Fruit fly (Drosophila melanogaster) whole organism, embryonic: Measurements from ENCODE around the gene CG10793.
A peak's percentile ranks its signal among the peaks of the same experiment; 100 is the strongest.

Experiments
- Antp ChIP-seq: fragments of 200-800 bp; sonication (Bioruptor generic); optimal IDR thresholded peaks from 3 replicates; lab custom pipeline; 2016; ENCODE audit warnings: missing biosample characterization, missing genetic modification characterization
- B-H2 ChIP-seq: fragments of 200-800 bp; sonication (Bioruptor generic); optimal IDR thresholded peaks from 2 replicates; lab custom pipeline; 2018; ENCODE audit warnings: missing biosample characterization, mild to moderate bottlenecking, missing genetic modification characterization
- C15 ChIP-seq: fragments of 200-800 bp; sonication (Bioruptor generic); IDR thresholded peaks from 3 replicates; pipeline ENCODE4 v1.3.6; 2022; ENCODE audit warnings: missing biosample characterization, missing genetic modification characterization
- CG10209 ChIP-seq: fragments of 200-800 bp; sonication (Bioruptor generic); optimal IDR thresholded peaks from 3 replicates; lab custom pipeline; 2017; ENCODE audit warnings: missing biosample characterization, mild to moderate bottlenecking, missing genetic modification characterization, missing genetic modification reagents
- CG11093 ChIP-seq: fragments of 200-800 bp; sonication (Bioruptor generic); IDR thresholded peaks from 3 replicates; pipeline ENCODE4 v1.3.6; 2022; ENCODE audit warnings: missing biosample characterization, missing genetic modification characterization
- CG11398 ChIP-seq: fragments of 200-800 bp; sonication (Bioruptor generic); optimal IDR thresholded peaks from 2 replicates; lab custom pipeline; 2016; ENCODE audit warnings: missing biosample characterization, missing genetic modification characterization
- CG12104 ChIP-seq: fragments of 200-800 bp; sonication (Bioruptor generic); optimal IDR thresholded peaks from 3 replicates; lab custom pipeline; 2016; ENCODE audit warnings: missing biosample characterization, missing genetic modification characterization
- CG12155 ChIP-seq: fragments of 200-800 bp; sonication (Bioruptor generic); optimal IDR thresholded peaks from 3 replicates; lab custom pipeline; 2016; ENCODE audit warnings: missing biosample characterization, missing genetic modification characterization
- CG12236 ChIP-seq: fragments of 200-800 bp; sonication (Bioruptor generic); optimal IDR thresholded peaks from 2 replicates; lab custom pipeline; 2016; ENCODE audit warnings: missing biosample characterization, missing genetic modification characterization
- CG12299 ChIP-seq: fragments of 200-800 bp; sonication (Bioruptor generic); optimal IDR thresholded peaks from 2 replicates; lab custom pipeline; 2018; ENCODE audit warnings: missing biosample characterization, mild to moderate bottlenecking, missing genetic modification characterization
- CG12744 ChIP-seq: fragments of 200-800 bp; sonication (Bioruptor generic); optimal IDR thresholded peaks from 2 replicates; lab custom pipeline; 2016; ENCODE audit warnings: missing biosample characterization, missing genetic modification characterization
- CG13424 ChIP-seq: fragments of 200-800 bp; sonication (Bioruptor generic); optimal IDR thresholded peaks from 2 replicates; lab custom pipeline; 2019; ENCODE audit warnings: missing biosample characterization, mild to moderate bottlenecking, missing genetic modification characterization, moderate library complexity
- CG14667 ChIP-seq: fragments of 200-800 bp; sonication (Bioruptor generic); IDR thresholded peaks from 2 replicates; pipeline ENCODE4 v1.3.6; 2022; ENCODE audit warnings: missing biosample characterization, missing genetic modification characterization
- CG17568 ChIP-seq: fragments of 200-800 bp; sonication (Bioruptor generic); optimal IDR thresholded peaks from 2 replicates; lab custom pipeline; 2018; ENCODE audit warnings: missing biosample characterization, mild to moderate bottlenecking, missing genetic modification characterization, moderate library complexity
- CG17612 ChIP-seq: fragments of 200-800 bp; sonication (Bioruptor generic); IDR thresholded peaks from 2 replicates; pipeline ENCODE4 v1.3.6; 2022; ENCODE audit warnings: missing biosample characterization, missing genetic modification characterization
- CG2129 ChIP-seq: fragments of 200-800 bp; sonication (Bioruptor generic); IDR thresholded peaks from 2 replicates; pipeline ENCODE4 v1.3.6; 2022; ENCODE audit warnings: missing biosample characterization, missing genetic modification characterization; ENCODE audit not compliant: partially characterized antibody
- CG30020 ChIP-seq: fragments of 200-800 bp; optimal IDR thresholded peaks from 2 replicates; lab custom pipeline; 2019; ENCODE audit warnings: missing biosample characterization, mild to moderate bottlenecking, missing genetic modification characterization, moderate library complexity
- CG3065 ChIP-seq: fragments of 200-800 bp; sonication (Bioruptor generic); optimal IDR thresholded peaks from 2 replicates; lab custom pipeline; 2016; ENCODE audit warnings: missing biosample characterization, missing genetic modification characterization
- CG31388 ChIP-seq: fragments of 200-800 bp; sonication (Bioruptor generic); optimal IDR thresholded peaks from 2 replicates; lab custom pipeline; 2016; ENCODE audit warnings: missing biosample characterization, missing genetic modification characterization
- CG32532 ChIP-seq: fragments of 200-800 bp; sonication (Bioruptor generic); IDR thresholded peaks from 2 replicates; pipeline ENCODE4 v1.3.6; 2022; ENCODE audit warnings: missing biosample characterization, missing genetic modification characterization
- CG4820 ChIP-seq: fragments of 200-800 bp; sonication (Bioruptor generic); optimal IDR thresholded peaks from 3 replicates; lab custom pipeline; 2016; ENCODE audit warnings: missing biosample characterization, missing genetic modification characterization
- CG6689 ChIP-seq: fragments of 200-800 bp; sonication (Bioruptor generic); IDR thresholded peaks from 2 replicates; pipeline ENCODE4 v1.3.6; 2022; ENCODE audit warnings: missing biosample characterization, missing genetic modification characterization
- CG7372 ChIP-seq: fragments of 200-800 bp; sonication (Bioruptor generic); IDR thresholded peaks from 2 replicates; pipeline ENCODE4 v1.3.6; 2022; ENCODE audit warnings: missing biosample characterization, missing genetic modification characterization
- CG7556 ChIP-seq: fragments of 200-800 bp; sonication (Bioruptor generic); optimal IDR thresholded peaks from 2 replicates; lab custom pipeline; 2017; ENCODE audit warnings: missing biosample characterization, mild to moderate bottlenecking, missing genetic modification characterization
- CG7839 ChIP-seq: fragments of 200-800 bp; sonication (Bioruptor generic); optimal IDR thresholded peaks from 3 replicates; lab custom pipeline; 2018; ENCODE audit warnings: missing biosample characterization, mild to moderate bottlenecking, missing genetic modification characterization, moderate library complexity
- Doc2 ChIP-seq: fragments of 200-800 bp; sonication (Bioruptor generic); IDR thresholded peaks from 2 replicates; pipeline ENCODE4 v1.3.6; 2022; ENCODE audit warnings: missing biosample characterization, missing genetic modification characterization
- Doc3 ChIP-seq: fragments of 200-800 bp; sonication (Bioruptor generic); IDR thresholded peaks from 3 replicates; pipeline ENCODE4 v1.3.6; 2022; ENCODE audit warnings: missing biosample characterization, missing genetic modification characterization; ENCODE audit not compliant: partially characterized antibody
- MBD-R2 ChIP-seq: fragments of 200-800 bp; sonication (Bioruptor generic); IDR thresholded peaks from 2 replicates; pipeline ENCODE4 v1.3.6; 2022; ENCODE audit warnings: missing biosample characterization, missing genetic modification characterization
- NC2α ChIP-seq: fragments of 200-800 bp; sonication (Bioruptor generic); optimal IDR thresholded peaks from 2 replicates; lab custom pipeline; 2016; ENCODE audit warnings: missing biosample characterization, missing genetic modification characterization
- Stat92E ChIP-seq, 3 experiments: fragments of >200 bp in 2 of 3; fragments of 200-800 bp in 1 of 3; sonication (Bioruptor generic) in 1 of 3; optimal IDR thresholded peaks; 2 replicates each; lab custom pipeline; 2017 to 2019; ENCODE audit warnings: missing biosample characterization in 3 of 3, missing genetic modification characterization in 3 of 3, mild to moderate bottlenecking in 1 of 3, moderate library complexity in 1 of 3
- Xbp1 ChIP-seq: fragments of 200-800 bp; sonication (Bioruptor generic); optimal IDR thresholded peaks from 3 replicates; lab custom pipeline; 2016; ENCODE audit warnings: missing biosample characterization, mild to moderate bottlenecking, missing genetic modification characterization
- ase ChIP-seq: fragments of 200-800 bp; sonication (Bioruptor generic); IDR thresholded peaks from 3 replicates; pipeline ENCODE4 v1.3.6; 2022; ENCODE audit warnings: missing biosample characterization, missing genetic modification characterization
- dati ChIP-seq: fragments of 200-800 bp; sonication (Bioruptor generic); IDR thresholded peaks from 2 replicates; pipeline ENCODE4 v1.3.6; 2022; ENCODE audit warnings: missing biosample characterization, missing genetic modification characterization
- eve ChIP-seq, 2 experiments: fragments of >200 bp; optimal IDR thresholded peaks; 2 replicates each; lab custom pipeline; 2017; ENCODE audit warnings: missing biosample characterization in 2 of 2, missing genetic modification characterization in 2 of 2
- hth ChIP-seq: fragments of >200 bp; optimal IDR thresholded peaks from 2 replicates; lab custom pipeline; 2017; ENCODE audit warnings: inconsistent platforms
- lola ChIP-seq, 3 experiments: fragments of >200 bp in 2 of 3; fragments of 200-800 bp in 1 of 3; sonication (Bioruptor generic) in 1 of 3; optimal IDR thresholded peaks; 2 replicates each; lab custom pipeline; 2017 to 2019; ENCODE audit warnings: missing biosample characterization in 3 of 3, missing genetic modification characterization in 3 of 3, mild to moderate bottlenecking in 1 of 3, moderate library complexity in 1 of 3
- nau ChIP-seq: fragments of 200-800 bp; sonication (Bioruptor generic); optimal IDR thresholded peaks from 3 replicates; lab custom pipeline; 2017; ENCODE audit warnings: missing biosample characterization, mild to moderate bottlenecking, missing genetic modification characterization, missing genetic modification reagents
- nerfin-2 ChIP-seq: fragments of 200-800 bp; sonication (Bioruptor generic); IDR thresholded peaks from 2 replicates; pipeline ENCODE4 v1.3.6; 2022; ENCODE audit warnings: missing biosample characterization, missing genetic modification characterization; ENCODE audit not compliant: partially characterized antibody
- org-1 ChIP-seq: fragments of 200-800 bp; sonication (Bioruptor generic); optimal IDR thresholded peaks from 2 replicates; lab custom pipeline; 2017; ENCODE audit warnings: missing biosample characterization, missing genetic modification characterization
- pan ChIP-seq, 4 experiments: fragments of >200 bp in 3 of 4; fragments of 200-800 bp in 1 of 4; sonication (Bioruptor generic) in 1 of 4; optimal IDR thresholded peaks in 3 of 4; IDR thresholded peaks in 1 of 4; 2 replicates each; pipeline versions ENCODE4 v1.3.6 to Lab custom; 2017 to 2022; ENCODE audit warnings: missing biosample characterization in 2 of 4, missing genetic modification characterization in 2 of 4, mixed read lengths in 1 of 4
- peb ChIP-seq: fragments of 200-800 bp; sonication (Bioruptor generic); IDR thresholded peaks from 2 replicates; pipeline ENCODE4 v1.3.6; 2022; ENCODE audit warnings: missing biosample characterization, missing genetic modification characterization
- pros ChIP-seq: fragments of 200-800 bp; sonication (Bioruptor generic); optimal IDR thresholded peaks from 3 replicates; lab custom pipeline; 2019; ENCODE audit warnings: missing biosample characterization, mild to moderate bottlenecking, missing genetic modification characterization, moderate library complexity
- run ChIP-seq: fragments of 200-800 bp; sonication (Bioruptor generic); optimal IDR thresholded peaks from 3 replicates; lab custom pipeline; 2018; ENCODE audit warnings: missing biosample characterization, mild to moderate bottlenecking, missing genetic modification characterization
- salm ChIP-seq: fragments of 200-800 bp; sonication (Bioruptor generic); optimal IDR thresholded peaks from 2 replicates; lab custom pipeline; 2018; ENCODE audit warnings: missing biosample characterization, mild to moderate bottlenecking, missing genetic modification characterization
- schlank ChIP-seq: fragments of 200-800 bp; sonication (Bioruptor generic); optimal IDR thresholded peaks from 2 replicates; lab custom pipeline; 2018; ENCODE audit warnings: missing biosample characterization, mild to moderate bottlenecking, missing genetic modification characterization
- seq ChIP-seq: fragments of 200-800 bp; sonication (Bioruptor generic); IDR thresholded peaks from 2 replicates; pipeline ENCODE4 v1.3.6; 2022; ENCODE audit warnings: missing biosample characterization, missing genetic modification characterization
- sob ChIP-seq: fragments of 200-800 bp; sonication (Bioruptor generic); IDR thresholded peaks from 2 replicates; pipeline ENCODE4 v1.3.6; 2022; ENCODE audit warnings: missing biosample characterization, missing genetic modification characterization
- ssp ChIP-seq: fragments of 200-800 bp; sonication (Bioruptor generic); IDR thresholded peaks from 2 replicates; pipeline ENCODE4 v1.3.6; 2022; ENCODE audit warnings: missing biosample characterization, missing genetic modification characterization
- twi ChIP-seq: fragments of 200-800 bp; optimal IDR thresholded peaks from 2 replicates; lab custom pipeline; 2019; ENCODE audit warnings: missing biosample characterization, mild to moderate bottlenecking, missing genetic modification characterization, moderate library complexity
- wor ChIP-seq: fragments of 200-800 bp; sonication (Bioruptor generic); IDR thresholded peaks from 2 replicates; pipeline ENCODE4 v1.3.6; 2022; ENCODE audit warnings: missing biosample characterization, missing genetic modification characterization

The CG10793 gene

dm6 chrX:3310827-3311226, 5.4 kb downstream of the CG10793 start (continued):
- peak; percentile 74 for TF ChIP-seq CG10209
- peak; percentile 83; the same call in 2 of the 3 replicates for TF ChIP-seq ase
- no peak for TF ChIP-seq pan (optimal IDR thresholded peaks at IDR 0.05; lab: Kevin White, UChicago)
- peak in 1 of 2 experiments; percentile 89 for TF ChIP-seq pan (GFP tag; optimal IDR thresholded peaks at IDR 0.05 in 1 of 2, IDR thresholded peaks at IDR 0.05 in 1 of 2)
- TF ChIP-seq CG12236, result peak; percentile 52
- peak; percentile 71 for TF ChIP-seq CG17568 (GFP tag; lab: Kevin White, UChicago)
- TF ChIP-seq CG7372 (GFP tag; lab: Robert Waterston, UW), result peak; percentile 77
- TF ChIP-seq CG12744 (GFP tag; lab: Kevin White, UChicago), result peak; percentile 59
- TF ChIP-seq wor (GFP tag; lab: Robert Waterston, UW), result peak; percentile 74
- TF ChIP-seq peb, result peak; percentile 69; the same call in 1 of the 2 replicates
- TF ChIP-seq C15, result peak; percentile 69; the same call in 2 of the 3 replicates
- peak; percentile 67 for TF ChIP-seq twi (tag; lab: Kevin White, UChicago)
- TF ChIP-seq CG12155 (GFP tag; lab: Kevin White, UChicago), result peak; percentile 64
- TF ChIP-seq hth (lab: Kevin White, UChicago), result no peak
- peak; percentile 51; the same call in 1 of the 2 replicates for TF ChIP-seq MBD-R2 (GFP tag; lab: Robert Waterston, UW)
- peak; percentile 66 for TF ChIP-seq run (tag; lab: Kevin White, UChicago)
- TF ChIP-seq seq (GFP tag; lab: Robert Waterston, UW), result peak; percentile 84
- peak; percentile 75 for TF ChIP-seq ssp (GFP tag; lab: Robert Waterston, UW)
- TF ChIP-seq CG7556 (GFP tag; lab: Kevin White, UChicago), result peak; percentile 92
- TF ChIP-seq org-1 (GFP tag; lab: Kevin White, UChicago), result peak; percentile 75
- peak; percentile 63 for TF ChIP-seq Antp (GFP tag; lab: Kevin White, UChicago)
- TF ChIP-seq CG4820 (GFP tag; lab: Kevin White, UChicago), result peak; percentile 62
- peak; percentile 82 for TF ChIP-seq CG14667
- peak; percentile 76 for TF ChIP-seq sob (GFP tag; lab: Robert Waterston, UW)
- TF ChIP-seq CG7839 (tag; lab: Kevin White, UChicago), result peak; percentile 87
- TF ChIP-seq Stat92E (GFP tag; optimal IDR thresholded peaks at IDR 0.05; lab: Kevin White, UChicago), result no peak
- no peak for TF ChIP-seq pros (GFP tag; lab: Kevin White, UChicago)
- peak; percentile 74 for TF ChIP-seq nau
- peak; percentile 80 for TF ChIP-seq CG12299 (tag; lab: Kevin White, UChicago)
- no peak for TF ChIP-seq CG30020
- TF ChIP-seq CG32532 (GFP tag; lab: Robert Waterston, UW), result peak; percentile 79; the same call in 1 of the 2 replicates
- peak; percentile 26 for TF ChIP-seq CG3065
- TF ChIP-seq dati, result no peak; the same call in 1 of the 2 replicates
- peak; percentile 42 for TF ChIP-seq CG11398 (GFP tag; lab: Kevin White, UChicago)
- no peak for TF ChIP-seq CG2129 (GFP tag; lab: Robert Waterston, UW)
- TF ChIP-seq CG12104 (GFP tag; lab: Kevin White, UChicago), result peak; percentile 55
- no peak for TF ChIP-seq Doc3 (GFP tag; lab: Robert Waterston, UW)
- peak; percentile 41 to 93 for TF ChIP-seq eve (GFP tag; optimal IDR thresholded peaks at IDR 0.05; lab: Kevin White, UChicago)
- peak; percentile 80 for TF ChIP-seq CG11093 (GFP tag; lab: Robert Waterston, UW)
- 0 out of 2 replicates have a peak, but pooled peaks have one; percentile 38 for TF ChIP-seq Doc2
- peak; percentile 61; the same call in 1 of the 2 replicates for TF ChIP-seq CG17612 (GFP tag; lab: Robert Waterston, UW)
- peak; percentile 39 for TF ChIP-seq NC2α
- peak; percentile 90 for TF ChIP-seq CG6689 (GFP tag; lab: Robert Waterston, UW)
- TF ChIP-seq nerfin-2, result no peak
- peak; percentile 88 for TF ChIP-seq CG13424 (tag; lab: Kevin White, UChicago)
- peak; percentile 91 for TF ChIP-seq B-H2 (GFP tag; lab: Kevin White, UChicago)
- TF ChIP-seq schlank (tag; lab: Kevin White, UChicago), result peak; percentile 75
- peak in 1 of 3 experiments; percentile 63 for TF ChIP-seq lola (GFP tag; optimal IDR thresholded peaks at IDR 0.05; lab: Kevin White, UChicago)
- TF ChIP-seq Xbp1, result peak; percentile 85
- TF ChIP-seq CG31388 (GFP tag; lab: Kevin White, UChicago), result peak; percentile 9
- peak; percentile 76 for TF ChIP-seq salm (tag; lab: Kevin White, UChicago)
